Worm (Caenorhabditis elegans) whole organism, L4 larva: Measurements from ENCODE around the gene C29A12.6.

ENCODE experiments used
- D1046.2 ChIP-seq: fragments of 200-800 bp; sonication (Bioruptor generic); IDR thresholded peaks from 2 replicates; pipeline ENCODE4 v1.3.6; 2022; ENCODE audit warnings: missing genetic modification characterization, missing compliant biosample characterization
- F10B5.3 ChIP-seq: sonication (generic microtip); optimal IDR thresholded peaks from 2 replicates; lab custom pipeline; 2016; ENCODE audit warnings: mild to moderate bottlenecking, missing genetic modification characterization, missing compliant biosample characterization
- F26F4.8 ChIP-seq: fragments of 200-800 bp; sonication (Bioruptor generic); conservative IDR thresholded peaks from 2 replicates; pipeline ENCODE4 v1.3.6; 2022; ENCODE audit warnings: missing genetic modification characterization, missing compliant biosample characterization
- Y105C5A.15 ChIP-seq: fragments of 200-800 bp; sonication (Bioruptor generic); IDR thresholded peaks from 2 replicates; pipeline ENCODE4 v1.3.6; 2022; ENCODE audit warnings: missing genetic modification characterization, missing compliant biosample characterization
- aha-1 ChIP-seq: fragments of 150-350 bp; peaks from one replicate; lab custom pipeline; 2014; ENCODE audit warnings: missing biosample characterization, missing genetic modification characterization
- ama-1 ChIP-seq: fragments of 150-350 bp; optimal IDR thresholded peaks from 2 replicates; lab custom pipeline; 2014; ENCODE audit warnings: inconsistent platforms, mixed read lengths
- ces-1 ChIP-seq: fragments of 150-350 bp; sonication (generic microtip); optimal IDR thresholded peaks from 4 replicates; lab custom pipeline; 2014; ENCODE audit warnings: missing biosample characterization, missing genetic modification reagents, missing genetic modification characterization
- cey-2 ChIP-seq: sonication (generic microtip); optimal IDR thresholded peaks from 3 replicates; lab custom pipeline; 2017; ENCODE audit warnings: missing genetic modification characterization, mild to moderate bottlenecking, missing compliant biosample characterization, antibody characterized with exemption, borderline replicate concordance; ENCODE audit not compliant: insufficient read depth
- ctbp-1 ChIP-seq: fragments of 200-800 bp; sonication (Bioruptor generic); IDR thresholded peaks from 2 replicates; pipeline ENCODE4 v1.3.6; 2022; ENCODE audit warnings: missing genetic modification reagents, missing genetic modification characterization, missing compliant biosample characterization
- daf-16 ChIP-seq, 3 experiments: sonication (generic microtip); optimal IDR thresholded peaks; 2 replicates each; lab custom pipeline; 2016 to 2017; ENCODE audit warnings: missing genetic modification characterization in 3 of 3, missing genetic modification reagents in 3 of 3, mild to moderate bottlenecking in 2 of 3, missing compliant biosample characterization in 2 of 3, missing biosample characterization in 1 of 3, moderate library complexity in 1 of 3
- dmd-6 ChIP-seq: fragments of 200-800 bp; sonication (Bioruptor generic); IDR thresholded peaks from 2 replicates; pipeline ENCODE4 v1.3.6; 2022; ENCODE audit warnings: missing genetic modification reagents, missing genetic modification characterization, missing compliant biosample characterization
- dpl-1 ChIP-seq: fragments of 150-350 bp; optimal IDR thresholded peaks from 2 replicates; lab custom pipeline; 2014; ENCODE audit warnings: missing biosample characterization, missing genetic modification reagents, missing genetic modification characterization
- dve-1 ChIP-seq: sonication (generic microtip); optimal IDR thresholded peaks from 2 replicates; lab custom pipeline; 2017; ENCODE audit warnings: antibody characterized with exemption, mild to moderate bottlenecking, missing genetic modification characterization, missing compliant biosample characterization; ENCODE audit not compliant: insufficient read depth
- egl-27 ChIP-seq: sonication (generic microtip); optimal IDR thresholded peaks from 3 replicates; lab custom pipeline; 2017; ENCODE audit warnings: missing biosample characterization, missing genetic modification reagents, missing genetic modification characterization
- fos-1 ChIP-seq: fragments of 150-350 bp; optimal IDR thresholded peaks from 2 replicates; lab custom pipeline; 2014; ENCODE audit warnings: missing biosample characterization, missing genetic modification characterization
- gei-8 ChIP-seq: fragments of 200-800 bp; sonication (Bioruptor generic); optimal IDR thresholded peaks from 2 replicates; lab custom pipeline; 2018; ENCODE audit warnings: mild to moderate bottlenecking, missing genetic modification characterization, missing compliant biosample characterization
- hlh-11 ChIP-seq: fragments of 200-800 bp; sonication (Bioruptor generic); optimal IDR thresholded peaks from 2 replicates; lab custom pipeline; 2018; ENCODE audit warnings: mild to moderate bottlenecking, missing genetic modification characterization, missing compliant biosample characterization
- hmg-1.1 ChIP-seq: fragments of 200-800 bp; sonication (Bioruptor generic); IDR thresholded peaks from 2 replicates; pipeline ENCODE4 v1.3.6; 2022; ENCODE audit warnings: missing genetic modification reagents, missing genetic modification characterization, missing compliant biosample characterization
- lim-7 ChIP-seq: fragments of 200-800 bp; sonication (Bioruptor generic); IDR thresholded peaks from 2 replicates; pipeline ENCODE4 v1.3.6; 2022; ENCODE audit warnings: missing genetic modification characterization, missing compliant biosample characterization
- lin-1 ChIP-seq: fragments of 200-800 bp; sonication (Bioruptor generic); IDR thresholded peaks from 2 replicates; pipeline ENCODE4 v1.3.6; 2022; ENCODE audit warnings: missing genetic modification reagents, missing genetic modification characterization, missing compliant biosample characterization
- lin-15B ChIP-seq: fragments of 150-350 bp; sonication (generic microtip); optimal IDR thresholded peaks from 3 replicates; lab custom pipeline; 2014; ENCODE audit warnings: missing biosample characterization, missing genetic modification characterization
- lin-38 ChIP-seq: fragments of 200-800 bp; sonication (Bioruptor generic); IDR thresholded peaks from 2 replicates; pipeline ENCODE4 v1.3.6; 2022; ENCODE audit warnings: missing genetic modification reagents, missing genetic modification characterization, missing compliant biosample characterization
- lir-3 ChIP-seq: sonication (generic microtip); optimal IDR thresholded peaks from 2 replicates; lab custom pipeline; 2016; ENCODE audit warnings: mild to moderate bottlenecking, missing genetic modification characterization, missing compliant biosample characterization
- madf-5 ChIP-seq, 2 experiments: fragments of 200-800 bp; sonication (Bioruptor generic); IDR thresholded peaks; 2 replicates each; pipeline ENCODE4 v1.3.6; 2022; ENCODE audit warnings: missing compliant biosample characterization in 2 of 2, missing genetic modification characterization in 2 of 2
- madf-9 ChIP-seq: fragments of 200-800 bp; sonication (Bioruptor generic); conservative IDR thresholded peaks from 2 replicates; pipeline ENCODE4 v1.3.6; 2022; ENCODE audit warnings: missing genetic modification reagents, missing genetic modification characterization, missing compliant biosample characterization
- nhr-10 ChIP-seq: fragments of 150-350 bp; optimal IDR thresholded peaks from 2 replicates; lab custom pipeline; 2014; ENCODE audit warnings: missing biosample characterization, missing genetic modification characterization
- nhr-25 ChIP-seq: sonication (generic microtip); optimal IDR thresholded peaks from 2 replicates; lab custom pipeline; 2017; ENCODE audit warnings: missing genetic modification characterization, mild to moderate bottlenecking, missing compliant biosample characterization, antibody characterized with exemption, moderate library complexity, borderline replicate concordance; ENCODE audit not compliant: insufficient read depth
- nhr-28 ChIP-seq: fragments of 150-350 bp; optimal IDR thresholded peaks from 2 replicates; lab custom pipeline; 2014; ENCODE audit warnings: missing biosample characterization, missing genetic modification characterization
- nhr-48 ChIP-seq: sonication (generic microtip); optimal IDR thresholded peaks from 2 replicates; lab custom pipeline; 2016; ENCODE audit warnings: mild to moderate bottlenecking, missing genetic modification characterization, missing compliant biosample characterization
- nhr-77 ChIP-seq: fragments of 150-350 bp; optimal IDR thresholded peaks from 2 replicates; lab custom pipeline; 2014; ENCODE audit warnings: missing biosample characterization, missing genetic modification characterization
- php-3 ChIP-seq: fragments of 200-800 bp; sonication (Bioruptor generic); IDR thresholded peaks from 2 replicates; pipeline ENCODE4 v1.3.6; 2022; ENCODE audit warnings: missing genetic modification reagents, missing genetic modification characterization, missing compliant biosample characterization
- pqm-1 ChIP-seq: sonication (generic microtip); optimal IDR thresholded peaks from 2 replicates; lab custom pipeline; 2017; ENCODE audit warnings: missing biosample characterization, missing genetic modification characterization
- saeg-2 ChIP-seq: fragments of 200-800 bp; sonication (Bioruptor generic); IDR thresholded peaks from 2 replicates; pipeline ENCODE4 v1.3.6; 2022; ENCODE audit warnings: missing genetic modification reagents, missing genetic modification characterization, missing compliant biosample characterization
- snpc-1.2 ChIP-seq: fragments of 200-800 bp; sonication (Bioruptor generic); IDR thresholded peaks from 2 replicates; pipeline ENCODE4 v1.3.6; 2022; ENCODE audit warnings: missing genetic modification reagents, missing genetic modification characterization, missing compliant biosample characterization
- tra-1 ChIP-seq: fragments of 200-800 bp; sonication (Bioruptor generic); IDR thresholded peaks from 2 replicates; pipeline ENCODE4 v1.3.6; 2022; ENCODE audit warnings: missing genetic modification reagents, missing genetic modification characterization, missing compliant biosample characterization
- unc-130 ChIP-seq: sonication (generic microtip); optimal IDR thresholded peaks from 2 replicates; lab custom pipeline; 2016; ENCODE audit warnings: missing genetic modification reagents, missing genetic modification characterization, missing compliant biosample characterization
- zip-2 ChIP-seq: fragments of 150-350 bp; optimal IDR thresholded peaks from 2 replicates; lab custom pipeline; 2014; ENCODE audit warnings: missing biosample characterization, missing genetic modification characterization
- ztf-11 ChIP-seq: fragments of 150-350 bp; optimal IDR thresholded peaks from 2 replicates; lab custom pipeline; 2014; ENCODE audit warnings: missing biosample characterization, missing genetic modification characterization
- ztf-7 ChIP-seq: fragments of 150-350 bp; optimal IDR thresholded peaks from 2 replicates; lab custom pipeline; 2014; ENCODE audit warnings: missing biosample characterization, missing genetic modification characterization

Gene C29A12.6

ce11 chrV:10877808-10878600 lies 31.0 kb downstream of the C29A12.6 start:
- TF ChIP-seq ctbp-1 (GFP tag; lab: Robert Waterston, UW) (no peak), madf-5 (GFP tag; IDR thresholded peaks at IDR 0.05; lab: Robert Waterston, UW) (no peak), lin-15B (tag; lab: Kevin White, UChicago) (no peak), pqm-1 (tag; lab: Kevin White, UChicago) (peak; percentile 79), nhr-48 (tag; lab: Kevin White, UChicago) (peak; percentile 64), cey-2 (tag; lab: Kevin White, UChicago) (no peak), unc-130 (GFP tag; lab: Kevin White, UChicago) (no peak), nhr-25 (tag; lab: Kevin White, UChicago) (no peak), nhr-10 (tag; lab: Kevin White, UChicago) (no peak), snpc-1.2 (no peak), ztf-7 (no peak), hlh-11 (tag; lab: Kevin White, UChicago) (peak; percentile 84), lim-7 (no peak), hmg-1.1 (GFP tag; lab: Robert Waterston, UW) (no peak), zip-2 (tag; lab: Kevin White, UChicago) (no peak), lin-38 (GFP tag; lab: Robert Waterston, UW) (no peak), lin-1 (GFP tag; lab: Robert Waterston, UW) (0 out of 2 replicates have a peak, but pooled peaks have one; percentile 29), dmd-6 (GFP tag; lab: Robert Waterston, UW) (peak; percentile 80), lir-3 (tag; lab: Kevin White, UChicago) (no peak), dpl-1 (no peak), nhr-28 (peak; percentile 85), tra-1 (GFP tag; lab: Robert Waterston, UW) (no peak), F26F4.8 (GFP tag; lab: Robert Waterston, UW) (no peak), fos-1 (tag; lab: Kevin White, UChicago) (no peak), F10B5.3 (no peak), php-3 (peak; percentile 79), ama-1 (lab: Kevin White, UChicago) (no peak), D1046.2 (no peak), egl-27 (tag; lab: Kevin White, UChicago) (no peak), nhr-77 (peak; percentile 53), dve-1 (peak; percentile 45), aha-1 (peak; percentile 78), daf-16 (GFP tag; optimal IDR thresholded peaks at IDR 0.05; lab: Kevin White, UChicago) (no peak), daf-16 (tag; optimal IDR thresholded peaks at IDR 0.05; lab: Kevin White, UChicago) (peak; percentile 97), Y105C5A.15 (no peak)
- TF ChIP-seq, all 104 proteins: peak for 11

ce11 chrV:10880138-10880882 lies 33.3 kb downstream of the C29A12.6 start, which contains the start of gene F32D8.1:
TSS of gene F32D8.1 (plus strand) at chrV:10880832.
- no peak for TF ChIP-seq madf-9
- TF ChIP-seq gei-8 (GFP tag; lab: Kevin White, UChicago): no peak
- no peak for TF ChIP-seq saeg-2
- peak; percentile 49 for TF ChIP-seq ces-1 (GFP tag; lab: Kevin White, UChicago)
- TF ChIP-seq daf-16 (GFP tag; optimal IDR thresholded peaks at IDR 0.05; lab: Kevin White, UChicago): no peak
- TF ChIP-seq daf-16 (tag; optimal IDR thresholded peaks at IDR 0.05; lab: Kevin White, UChicago): no peak
- TF ChIP-seq ztf-11 (tag; lab: Kevin White, UChicago): no peak
- no peak for TF ChIP-seq pqm-1 (tag; lab: Kevin White, UChicago)
